Fruit fly (Drosophila melanogaster): ENCODE data around the gene CG33090.

The CG33090 gene

DNA sequence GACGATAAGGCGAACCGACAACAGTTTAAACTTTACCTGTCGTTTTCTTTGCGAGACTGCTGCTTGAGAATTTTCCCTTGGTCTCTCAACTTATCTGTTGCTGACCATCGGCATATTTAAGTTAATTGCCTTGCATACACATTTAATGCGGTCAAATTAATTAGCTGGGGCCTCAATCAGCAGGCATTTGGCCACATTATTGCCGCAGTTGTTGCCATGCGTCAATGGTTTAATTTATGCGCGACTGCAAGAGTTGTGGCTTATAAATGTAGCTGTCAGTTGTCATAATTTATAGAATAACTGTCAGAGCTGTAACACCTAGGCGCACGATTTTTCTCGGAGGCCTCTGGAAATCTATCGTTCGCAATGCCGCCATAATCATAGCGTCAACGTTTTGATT, 40.1 kb downstream of the CG33090 start:
- no peak for TF ChIP-seq GATAd (GFP tag; optimal IDR thresholded peaks at IDR 0.05)
- no peak for TF ChIP-seq CG32264 (GFP tag; optimal IDR thresholded peaks at IDR 0.05)
- TF ChIP-seq fru (GFP tag; optimal IDR thresholded peaks at IDR 0.05) = no peak
- TF ChIP-seq HLH106 (tag; optimal IDR thresholded peaks at IDR 0.05) = no peak
- TF ChIP-seq sage (GFP tag; optimal IDR thresholded peaks at IDR 0.05) = no peak
- TF ChIP-seq Rel (GFP tag; optimal IDR thresholded peaks at IDR 0.05) = no peak
- no peak for TF ChIP-seq Rel (tag; optimal IDR thresholded peaks at IDR 0.05)
- no peak for TF ChIP-seq lola (GFP tag; optimal IDR thresholded peaks at IDR 0.05)
- TF ChIP-seq h (GFP tag; optimal IDR thresholded peaks at IDR 0.05) = no peak
- no peak for TF ChIP-seq jim (GFP tag; optimal IDR thresholded peaks at IDR 0.05)
- TF ChIP-seq ey (GFP tag; optimal IDR thresholded peaks at IDR 0.05) = no peak
- no peak for TF ChIP-seq Sp1 (GFP tag; optimal IDR thresholded peaks at IDR 0.05)
- no peak for TF ChIP-seq OdsH (GFP tag; optimal IDR thresholded peaks at IDR 0.05)
- no peak for TF ChIP-seq psq (GFP tag; optimal IDR thresholded peaks at IDR 0.05)
- TF ChIP-seq usp (GFP tag; optimal IDR thresholded peaks at IDR 0.05) = no peak
- no peak for TF ChIP-seq Myc (optimal IDR thresholded peaks at IDR 0.05)
- no peak for TF ChIP-seq br (GFP tag; optimal IDR thresholded peaks at IDR 0.05)
- no peak for TF ChIP-seq Hnf4 (GFP tag; optimal IDR thresholded peaks at IDR 0.05)
- no peak for TF ChIP-seq woc (GFP tag; optimal IDR thresholded peaks at IDR 0.05)
- no peak for TF ChIP-seq Hr83 (GFP tag; optimal IDR thresholded peaks at IDR 0.05; ENCODE audit: poor library complexity, severe bottlenecking)

DNA sequence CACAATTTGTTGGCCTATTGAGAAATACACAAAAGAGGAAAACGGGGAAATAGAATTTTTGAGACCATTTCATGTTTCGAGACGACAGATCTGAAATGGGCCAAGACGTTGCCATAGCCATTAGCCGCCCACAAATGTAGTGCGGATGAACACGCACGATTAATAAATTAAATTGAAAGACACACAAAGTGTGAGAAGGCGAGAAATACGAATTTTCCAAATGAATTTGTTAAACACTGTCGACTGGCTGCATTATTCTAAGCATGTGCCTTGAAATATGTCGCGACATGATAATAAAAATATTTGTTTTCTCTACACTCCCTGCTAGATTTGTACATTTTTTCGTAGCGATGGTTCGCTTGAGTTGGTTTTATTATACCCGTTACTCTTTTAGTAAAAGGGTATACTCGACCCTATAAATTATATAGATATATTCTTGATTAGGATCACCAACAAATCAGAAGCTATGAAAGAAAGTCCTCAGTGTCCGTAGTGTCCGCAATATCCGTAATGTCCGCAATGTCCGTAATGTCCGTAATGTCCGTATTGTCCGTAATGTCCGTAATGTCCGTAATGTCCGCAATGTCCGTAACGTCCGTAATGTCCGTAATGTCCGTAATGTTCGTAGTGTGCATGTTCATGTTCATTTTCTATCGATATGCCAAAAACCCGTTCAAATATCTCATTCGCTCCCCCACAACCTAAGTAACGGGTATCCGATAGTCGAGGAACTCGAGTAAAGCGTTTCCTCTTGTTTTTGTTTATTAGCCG, 42.7 kb downstream of the CG33090 start:
- TF ChIP-seq Dfd (GFP tag; optimal IDR thresholded peaks at IDR 0.05) (no peak), sv (GFP tag; optimal IDR thresholded peaks at IDR 0.05) (peak; percentile 6), sage (GFP tag; optimal IDR thresholded peaks at IDR 0.05) (no peak)

DNA sequence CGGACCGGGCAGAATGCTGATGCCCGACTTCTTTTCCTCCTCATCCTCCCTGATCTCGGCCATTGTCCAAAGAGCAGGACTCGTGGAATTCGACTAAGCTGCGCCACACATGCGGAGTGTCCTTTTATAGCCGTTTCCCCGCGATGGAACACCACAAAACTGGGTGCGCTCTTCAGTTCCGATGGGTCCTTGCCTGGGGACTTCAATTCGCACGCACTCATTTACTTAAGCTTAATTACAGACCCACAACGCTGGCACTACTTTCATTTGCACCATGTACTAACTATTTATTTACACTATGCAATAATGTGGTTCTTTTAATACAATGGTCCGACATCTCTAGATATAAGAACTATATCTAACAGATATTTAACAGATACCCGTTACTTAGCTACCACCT, 47.1 kb downstream of the CG33090 start, which contains the start of gene ppk:
Gene ppk (minus strand): TSS at position 101 of the 400 bp plus-strand sequence.
- no peak for TF ChIP-seq Mio (GFP tag; optimal IDR thresholded peaks at IDR 0.05)
- TF ChIP-seq fru (GFP tag; optimal IDR thresholded peaks at IDR 0.05) = no peak
- no peak for TF ChIP-seq CrebA (GFP tag; optimal IDR thresholded peaks at IDR 0.05; ENCODE audit: borderline replicate concordance)
- no peak for TF ChIP-seq ey (GFP tag; optimal IDR thresholded peaks at IDR 0.05)
- TF ChIP-seq dl (GFP tag; optimal IDR thresholded peaks at IDR 0.05; ENCODE audit: insufficient read depth in 1 of 2, partially characterized antibody in 2 of 2) = no peak
- no peak for TF ChIP-seq Dif (GFP tag; optimal IDR thresholded peaks at IDR 0.05; ENCODE audit: partially characterized antibody)
- no peak for TF ChIP-seq lola (GFP tag; optimal IDR thresholded peaks at IDR 0.05)
- TF ChIP-seq Vsx2 (GFP tag; optimal IDR thresholded peaks at IDR 0.05; ENCODE audit: partially characterized antibody) = no peak
- no peak for TF ChIP-seq tai (GFP tag; optimal IDR thresholded peaks at IDR 0.05)

dm6 chr2L:14381881-14382280, 47.9 kb downstream of the CG33090 start:
- TF ChIP-seq N (GFP tag; optimal IDR thresholded peaks at IDR 0.05) (no peak), CG32264 (GFP tag; optimal IDR thresholded peaks at IDR 0.05) (no peak), usp (GFP tag; optimal IDR thresholded peaks at IDR 0.05) (no peak), CrebA (GFP tag; optimal IDR thresholded peaks at IDR 0.05; ENCODE audit: borderline replicate concordance) (peak; percentile 83), h (GFP tag; optimal IDR thresholded peaks at IDR 0.05) (no peak)

dm6 chr2L:14386522-14386921, 52.6 kb downstream of the CG33090 start:
- TF ChIP-seq Vsx2 (GFP tag; optimal IDR thresholded peaks at IDR 0.05; ENCODE audit: partially characterized antibody) = no peak
- peak; percentile 88 for TF ChIP-seq dmrt93B (GFP tag; optimal IDR thresholded peaks at IDR 0.05)
- TF ChIP-seq psq (GFP tag; optimal IDR thresholded peaks at IDR 0.05) = peak; percentile 94
- peak; percentile 28 for TF ChIP-seq Mio (GFP tag; optimal IDR thresholded peaks at IDR 0.05)
- TF ChIP-seq Dif (GFP tag; optimal IDR thresholded peaks at IDR 0.05; ENCODE audit: partially characterized antibody) = no peak
- TF ChIP-seq rgr (GFP tag; optimal IDR thresholded peaks at IDR 0.05) = peak; percentile 94
- peak; percentile 93 for TF ChIP-seq HLH106 (tag; optimal IDR thresholded peaks at IDR 0.05)
- TF ChIP-seq Jra (GFP tag; optimal IDR thresholded peaks at IDR 0.05) = peak; percentile 95
- peak; percentile 75 for TF ChIP-seq dsf (GFP tag; optimal IDR thresholded peaks at IDR 0.05; ENCODE audit: borderline replicate concordance)
- TF ChIP-seq sv (GFP tag; optimal IDR thresholded peaks at IDR 0.05) = no peak
- no peak for TF ChIP-seq N (GFP tag; optimal IDR thresholded peaks at IDR 0.05)
- TF ChIP-seq usp (GFP tag; optimal IDR thresholded peaks at IDR 0.05) = no peak
- no peak for TF ChIP-seq Hr78 (GFP tag; optimal IDR thresholded peaks at IDR 0.05)
- peak; percentile 94 for TF ChIP-seq Hnf4 (GFP tag; optimal IDR thresholded peaks at IDR 0.05)
- TF ChIP-seq Dfd (GFP tag; optimal IDR thresholded peaks at IDR 0.05) = no peak
- peak; percentile 96 for TF ChIP-seq ey (GFP tag; optimal IDR thresholded peaks at IDR 0.05)
- no peak for TF ChIP-seq Myc (optimal IDR thresholded peaks at IDR 0.05)
- TF ChIP-seq pan (optimal IDR thresholded peaks at IDR 0.05) = no peak
- TF ChIP-seq dl (GFP tag; optimal IDR thresholded peaks at IDR 0.05; ENCODE audit: insufficient read depth in 1 of 2, partially characterized antibody in 2 of 2) = no peak
- peak; percentile 88 for TF ChIP-seq woc (GFP tag; optimal IDR thresholded peaks at IDR 0.05)
- peak; percentile 95 for TF ChIP-seq Sp1 (GFP tag; optimal IDR thresholded peaks at IDR 0.05)
- peak; percentile 90 for TF ChIP-seq sage (GFP tag; optimal IDR thresholded peaks at IDR 0.05)
- TF ChIP-seq fru (GFP tag; optimal IDR thresholded peaks at IDR 0.05) = peak; percentile 97
- TF ChIP-seq brk (GFP tag; optimal IDR thresholded peaks at IDR 0.05) = peak; percentile 94
- no peak for TF ChIP-seq jim (GFP tag; optimal IDR thresholded peaks at IDR 0.05)
- TF ChIP-seq OdsH (GFP tag; optimal IDR thresholded peaks at IDR 0.05) = peak; percentile 96
- peak; percentile 62 to 96 for TF ChIP-seq foxo (GFP tag; optimal IDR thresholded peaks at IDR 0.05)
- peak; percentile 87 for TF ChIP-seq CG32264 (GFP tag; optimal IDR thresholded peaks at IDR 0.05)
- peak; percentile 49 for TF ChIP-seq GATAd (GFP tag; optimal IDR thresholded peaks at IDR 0.05)
- peak; percentile 86 for TF ChIP-seq CG9705 (GFP tag; optimal IDR thresholded peaks at IDR 0.05)
